Fruit fly (Drosophila melanogaster) S2 (cell line): ENCODE measurements around the gene ZIPIC.

ENCODE experiments used
- CG8478 ChIP-seq: fragments of >200 bp; optimal IDR thresholded peaks from 2 replicates; lab custom pipeline; 2018
- CTCF ChIP-seq, 2 experiments: fragments of >200 bp; optimal IDR thresholded peaks; 2 replicates each; lab custom pipeline; 2018

- no peak for TF ChIP-seq CTCF (optimal IDR thresholded peaks at IDR 0.05; lab: Kevin White, UChicago)
- no peak for TF ChIP-seq CG8478 (lab: Kevin White, UChicago)
Measured at dm6 chr3R:30083215-30083614, 46.5 kb upstream of the ZIPIC start.
